Worm (Caenorhabditis elegans): ENCODE data around the gene mstr-2.

- TF ChIP-seq lir-1 (GFP tag; conservative IDR thresholded peaks at IDR 0.05), result no peak
- TF ChIP-seq unc-62 (GFP tag; optimal IDR thresholded peaks at IDR 0.05), result no peak
- no peak for TF ChIP-seq aptf-3 (GFP tag; IDR thresholded peaks at IDR 0.05)
- TF ChIP-seq pha-4 (tag; optimal IDR thresholded peaks at IDR 0.05), result no peak
- no peak for TF ChIP-seq hrde-1 (tag; optimal IDR thresholded peaks at IDR 0.05; ENCODE audit: borderline replicate concordance)
- TF ChIP-seq unc-130 (GFP tag; optimal IDR thresholded peaks at IDR 0.05), result no peak
- no peak for TF ChIP-seq lin-35 (GFP tag; optimal IDR thresholded peaks at IDR 0.05)
- TF ChIP-seq attf-6 (GFP tag; IDR thresholded peaks at IDR 0.05), result no peak
- TF ChIP-seq cebp-1 (GFP tag; IDR thresholded peaks at IDR 0.05), result no peak
- TF ChIP-seq cebp-1 (tag; optimal IDR thresholded peaks at IDR 0.05), result no peak
- TF ChIP-seq nhr-179 (tag; optimal IDR thresholded peaks at IDR 0.05), result no peak
Observed at ce11 chrIII:4429402-4429801, 39.5 kb upstream of the mstr-2 start, which contains the start of gene C28A5.6.
